Worm (Caenorhabditis elegans): Measurements from ENCODE around the gene nhr-154.
"Not testable (repeated sequence)": the region's sequence is repeated elsewhere in the genome, so short reads cannot be mapped to it uniquely, and the experiment has no call there.

Gene nhr-154

ce11 chrV:12115150-12115549, 14.1 kb downstream of the nhr-154 start:
- no peak for TF ChIP-seq mep-1 (tag; optimal IDR thresholded peaks at IDR 0.05)
- TF ChIP-seq ham-2 (GFP tag; optimal IDR thresholded peaks at IDR 0.05), result no peak
- TF ChIP-seq nhr-237 (tag; optimal IDR thresholded peaks at IDR 0.05), result no peak
- no peak for TF ChIP-seq tbx-8 (GFP tag; optimal IDR thresholded peaks at IDR 0.05)
- TF ChIP-seq unc-62 (GFP tag; optimal IDR thresholded peaks at IDR 0.05), result no peak
- no peak for TF ChIP-seq elt-1 (tag; optimal IDR thresholded peaks at IDR 0.05; ENCODE audit: borderline replicate concordance, insufficient read depth)
- TF ChIP-seq ces-1 (GFP tag; optimal IDR thresholded peaks at IDR 0.05), result no peak
- no peak for TF ChIP-seq lsy-2 (tag; optimal IDR thresholded peaks at IDR 0.05)
- no peak for TF ChIP-seq pha-4 (tag; optimal IDR thresholded peaks at IDR 0.05)
- no peak for TF ChIP-seq sem-2 (GFP tag; optimal IDR thresholded peaks at IDR 0.05)
- TF ChIP-seq drap-1 (GFP tag; optimal IDR thresholded peaks at IDR 0.05), result no peak
- TF ChIP-seq mls-2 (tag; optimal IDR thresholded peaks at IDR 0.05), result no peak
- no peak for TF ChIP-seq hlh-1 (tag; optimal IDR thresholded peaks at IDR 0.05)
- TF ChIP-seq M03D4.4 (tag; optimal IDR thresholded peaks at IDR 0.05), result no peak
- TF ChIP-seq zip-8 (tag; optimal IDR thresholded peaks at IDR 0.05), result no peak
- no peak for TF ChIP-seq nhr-2 (tag; optimal IDR thresholded peaks at IDR 0.05)

- TF ChIP-seq ces-1 (GFP tag; optimal IDR thresholded peaks at IDR 0.05) (no peak), elt-3 (tag; optimal IDR thresholded peaks at IDR 0.05) (no peak), nhr-237 (tag; optimal IDR thresholded peaks at IDR 0.05) (no peak), ztf-11 (tag; optimal IDR thresholded peaks at IDR 0.05) (no peak)
Measured at ce11 chrV:12117567-12118053, 16.5 kb downstream of the nhr-154 start, which contains the start of gene C13C4.8. Gene C13C4.8, plus strand, starts transcription at chrV:12118003.

- no peak for TF ChIP-seq blmp-1 (tag; optimal IDR thresholded peaks at IDR 0.05)
- TF ChIP-seq elt-3 (tag; optimal IDR thresholded peaks at IDR 0.05), result no peak
Measured at ce11 chrV:12120381-12120780, 19.3 kb downstream of the nhr-154 start, which contains the start of gene C13C4.7. Gene C13C4.7, minus strand, starts transcription at chrV:12120481.

- no peak for TF ChIP-seq nhr-237 (tag; optimal IDR thresholded peaks at IDR 0.05)
- no peak for TF ChIP-seq pha-4 (tag; optimal IDR thresholded peaks at IDR 0.05)
- TF ChIP-seq ham-2 (GFP tag; optimal IDR thresholded peaks at IDR 0.05), result no peak
- TF ChIP-seq snpc-4 (tag; optimal IDR thresholded peaks at IDR 0.05), result no peak
- no peak for TF ChIP-seq ceh-83 (GFP tag; optimal IDR thresholded peaks at IDR 0.05)
- TF ChIP-seq cnd-1 (tag; optimal IDR thresholded peaks at IDR 0.05), result no peak
- TF ChIP-seq ceh-43 (GFP tag; optimal IDR thresholded peaks at IDR 0.05), result no peak
- no peak for TF ChIP-seq nhr-12 (tag; optimal IDR thresholded peaks at IDR 0.05)
Measured at ce11 chrV:12121274-12121673, 20.2 kb downstream of the nhr-154 start, which contains the start of gene C13C4.6. Gene C13C4.6, plus strand, starts transcription at chrV:12121574.

DNA sequence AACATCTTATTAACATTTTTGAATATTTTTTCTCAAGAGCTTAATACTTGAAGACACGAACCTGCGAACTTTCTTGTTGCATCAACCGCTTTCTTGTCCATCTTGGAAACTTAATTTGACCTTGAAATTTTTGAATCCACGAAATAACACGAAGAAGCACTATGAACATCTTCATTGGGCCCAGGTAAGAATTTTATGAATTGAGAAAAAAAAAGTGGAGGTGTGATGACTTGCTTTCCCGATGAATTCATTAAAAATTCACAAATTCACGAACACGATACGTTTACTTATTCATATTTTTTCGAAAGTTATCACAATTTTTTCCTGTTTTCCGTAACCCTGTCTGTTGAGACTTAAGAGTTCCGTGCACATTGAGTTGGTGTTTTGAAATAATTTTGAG, 29.6 kb downstream of the nhr-154 start, which contains the start of gene C27A7.6:
Gene C27A7.6 (minus strand): TSS at position 101 of the 400 bp plus-strand sequence.
- TF ChIP-seq unc-62 (GFP tag; optimal IDR thresholded peaks at IDR 0.05); flh-1 (GFP tag; optimal IDR thresholded peaks at IDR 0.05); unc-39 (tag; optimal IDR thresholded peaks at IDR 0.05): not testable (repeated sequence)

- TF ChIP-seq nhr-237 (tag; optimal IDR thresholded peaks at IDR 0.05); lin-32 (GFP tag; optimal IDR thresholded peaks at IDR 0.05); ham-2 (GFP tag; optimal IDR thresholded peaks at IDR 0.05): not testable (repeated sequence)
Measured at ce11 chrV:12131157-12131556, 30.1 kb downstream of the nhr-154 start, which contains the start of gene enpp-1. Gene enpp-1, plus strand, starts transcription at chrV:12131457.

- no peak for TF ChIP-seq ces-1 (GFP tag; optimal IDR thresholded peaks at IDR 0.05)
- TF ChIP-seq lin-13 (tag; optimal IDR thresholded peaks at IDR 0.05), result no peak
- TF ChIP-seq nhr-12 (tag; optimal IDR thresholded peaks at IDR 0.05), result no peak
- TF ChIP-seq lin-32 (GFP tag; optimal IDR thresholded peaks at IDR 0.05), result no peak
- TF ChIP-seq nhr-28 (tag; optimal IDR thresholded peaks at IDR 0.05), result no peak
- no peak for TF ChIP-seq nhr-237 (tag; optimal IDR thresholded peaks at IDR 0.05)
- no peak for TF ChIP-seq M03D4.4 (tag; optimal IDR thresholded peaks at IDR 0.05)
- TF ChIP-seq pha-4 (tag; optimal IDR thresholded peaks at IDR 0.05), result no peak
- TF ChIP-seq mab-5 (tag; optimal IDR thresholded peaks at IDR 0.05), result no peak
- TF ChIP-seq ztf-11 (tag; optimal IDR thresholded peaks at IDR 0.05), result no peak
- no peak for TF ChIP-seq sem-2 (GFP tag; optimal IDR thresholded peaks at IDR 0.05)
- no peak for TF ChIP-seq tbx-8 (GFP tag; optimal IDR thresholded peaks at IDR 0.05)
- TF ChIP-seq ceh-43 (GFP tag; optimal IDR thresholded peaks at IDR 0.05), result no peak
- TF ChIP-seq mep-1 (tag; optimal IDR thresholded peaks at IDR 0.05), result no peak
- TF ChIP-seq blmp-1 (tag; optimal IDR thresholded peaks at IDR 0.05), result no peak
- no peak for TF ChIP-seq ham-2 (GFP tag; optimal IDR thresholded peaks at IDR 0.05)
- TF ChIP-seq unc-39 (tag; optimal IDR thresholded peaks at IDR 0.05), result no peak
- no peak for TF ChIP-seq unc-62 (GFP tag; optimal IDR thresholded peaks at IDR 0.05)
- no peak for TF ChIP-seq elt-3 (tag; optimal IDR thresholded peaks at IDR 0.05)
Measured at ce11 chrV:12137942-12138341, 36.8 kb downstream of the nhr-154 start.

All from whole organism, mixed stage, embryonic.